ENCODE assay signal across 4 worm cellular contexts in genomic region chrX:16024558-16024957, ce11.
TF ChIP-seq lines count a peak whose summit lies in the region.

No protein-coding gene starts in this region.

TF ChIP-seq in whole organism, L1 larva, 84 proteins besides CTCF, POLR2A, EP300 and RAD21 (continued from another document):
- TF ChIP-seq lin-35 (GFP tag; optimal IDR thresholded peaks at IDR 0.05; lab: Kevin White, UChicago) = peak; percentile 32 to 37
- TF ChIP-seq egl-13 (tag; optimal IDR thresholded peaks at IDR 0.05; lab: Kevin White, UChicago) = peak; percentile 81
- TF ChIP-seq unc-30 (tag; optimal IDR thresholded peaks at IDR 0.05; lab: Kevin White, UChicago) = no peak
- TF ChIP-seq nhr-77 (tag; optimal IDR thresholded peaks at IDR 0.05; lab: Kevin White, UChicago) = peak; percentile 65
- peak; percentile 72 for TF ChIP-seq rnt-1 (tag; optimal IDR thresholded peaks at IDR 0.05; lab: Kevin White, UChicago)

TF ChIP-seq in whole organism, L2 larva, 48 proteins besides CTCF, POLR2A, EP300 and RAD21 (continued from another document):
- TF ChIP-seq F13H6.1 (tag; optimal IDR thresholded peaks at IDR 0.05; lab: Kevin White, UChicago) (peak; percentile 91), dmd-4 (tag; optimal IDR thresholded peaks at IDR 0.05; lab: Kevin White, UChicago) (no peak), lin-39 (tag; optimal IDR thresholded peaks at IDR 0.05; lab: Kevin White, UChicago) (no peak), Y55F3AM.14 (GFP tag; optimal IDR thresholded peaks at IDR 0.05; lab: Kevin White, UChicago) (peak; percentile 52), egl-27 (tag; optimal IDR thresholded peaks at IDR 0.05; lab: Kevin White, UChicago) (peak; percentile 82), elt-1 (tag; optimal IDR thresholded peaks at IDR 0.05; lab: Kevin White, UChicago) (no peak), R02D3.7 (tag; optimal IDR thresholded peaks at IDR 0.05; lab: Kevin White, UChicago) (no peak), sem-4 (tag; optimal IDR thresholded peaks at IDR 0.05; lab: Kevin White, UChicago) (peak; percentile 79), blmp-1 (tag; optimal IDR thresholded peaks at IDR 0.05; lab: Kevin White, UChicago; ENCODE audit: insufficient read depth) (peak; percentile 23)

TF ChIP-seq in whole organism, L3 larva, 47 proteins besides CTCF, POLR2A, EP300 and RAD21 (continued from another document):
- TF ChIP-seq nfya-1 (tag; optimal IDR thresholded peaks at IDR 0.05; lab: Kevin White, UChicago; ENCODE audit: insufficient read depth) (peak; percentile 83), tbx-2 (tag; optimal IDR thresholded peaks at IDR 0.05; lab: Kevin White, UChicago) (peak; percentile 64), snpc-4 (tag; optimal IDR thresholded peaks at IDR 0.05; lab: Kevin White, UChicago) (peak; percentile 87), ceh-82 (tag; optimal IDR thresholded peaks at IDR 0.05; lab: Kevin White, UChicago) (peak; percentile 20), egl-5 (tag; optimal IDR thresholded peaks at IDR 0.05; lab: Kevin White, UChicago) (peak; percentile 21), nhr-28 (tag; optimal IDR thresholded peaks at IDR 0.05; lab: Kevin White, UChicago) (no peak)

TF ChIP-seq in whole organism, L4 larva, 104 proteins besides CTCF, POLR2A, EP300 and RAD21 (continued from another document):
- no peak for TF ChIP-seq Y48G9A.11 (GFP tag; IDR thresholded peaks at IDR 0.05; lab: Robert Waterston, UW)
- TF ChIP-seq lir-3 (tag; optimal IDR thresholded peaks at IDR 0.05; lab: Kevin White, UChicago) = peak; percentile 14
- TF ChIP-seq lin-39 (tag; optimal IDR thresholded peaks at IDR 0.05; lab: Kevin White, UChicago) = no peak
- TF ChIP-seq zip-11 (GFP tag; IDR thresholded peaks at IDR 0.05; lab: Robert Waterston, UW) = no peak
- TF ChIP-seq ceh-32 (tag; optimal IDR thresholded peaks at IDR 0.05; lab: Kevin White, UChicago; ENCODE audit: poor library complexity) = no peak
- peak; percentile 85 to 94 for TF ChIP-seq mdl-1 (tag; optimal IDR thresholded peaks at IDR 0.05; lab: Kevin White, UChicago)
- no peak for TF ChIP-seq dmd-9 (GFP tag; IDR thresholded peaks at IDR 0.05; lab: Robert Waterston, UW)
- peak; percentile 91 for TF ChIP-seq nhr-11 (tag; optimal IDR thresholded peaks at IDR 0.05; lab: Kevin White, UChicago)
- TF ChIP-seq unc-130 (GFP tag; optimal IDR thresholded peaks at IDR 0.05; lab: Kevin White, UChicago) = no peak
- peak; percentile 91 for TF ChIP-seq nhr-48 (tag; optimal IDR thresholded peaks at IDR 0.05; lab: Kevin White, UChicago)
- no peak for TF ChIP-seq snpc-1.2 (GFP tag; IDR thresholded peaks at IDR 0.05; lab: Robert Waterston, UW)
- TF ChIP-seq nhr-41 (GFP tag; IDR thresholded peaks at IDR 0.05; lab: Robert Waterston, UW) = no peak
- TF ChIP-seq hlh-30 (tag; optimal IDR thresholded peaks at IDR 0.05; lab: Kevin White, UChicago; ENCODE audit: insufficient read depth) = peak; percentile 81
- TF ChIP-seq daf-16 (GFP tag; optimal IDR thresholded peaks at IDR 0.05; lab: Kevin White, UChicago) = peak; percentile 57 to 64
- TF ChIP-seq daf-16 (tag; optimal IDR thresholded peaks at IDR 0.05; lab: Kevin White, UChicago) = peak; percentile 76
- peak; percentile 90 for TF ChIP-seq set-16 (GFP tag; IDR thresholded peaks at IDR 0.05; lab: Robert Waterston, UW)
- peak; percentile 56 for TF ChIP-seq T20F7.1 (GFP tag; optimal IDR thresholded peaks at IDR 0.05; lab: Kevin White, UChicago)
- peak; percentile 73 for TF ChIP-seq php-3 (GFP tag; IDR thresholded peaks at IDR 0.05; lab: Robert Waterston, UW)
- TF ChIP-seq fos-1 (tag; optimal IDR thresholded peaks at IDR 0.05; lab: Kevin White, UChicago) = no peak
- peak; percentile 75; the same call in 1 of the 2 replicates for TF ChIP-seq ceh-20 (GFP tag; IDR thresholded peaks at IDR 0.05; lab: Robert Waterston, UW)
- TF ChIP-seq ztf-7 (tag; optimal IDR thresholded peaks at IDR 0.05; lab: Kevin White, UChicago) = no peak
- peak; percentile 60; the same call in 1 of the 2 replicates for TF ChIP-seq T26A8.4 (GFP tag; IDR thresholded peaks at IDR 0.05; lab: Robert Waterston, UW)
- TF ChIP-seq fkh-10 (GFP tag; optimal IDR thresholded peaks at IDR 0.05; lab: Kevin White, UChicago) = peak; percentile 61
- no peak for TF ChIP-seq zag-1 (tag; optimal IDR thresholded peaks at IDR 0.05; lab: Kevin White, UChicago)
- 0 out of 2 replicates have a peak, but pooled peaks have one; percentile 44 for TF ChIP-seq madf-9 (GFP tag; conservative IDR thresholded peaks at IDR 0.05; lab: Robert Waterston, UW)
- TF ChIP-seq gei-8 (GFP tag; optimal IDR thresholded peaks at IDR 0.05; lab: Kevin White, UChicago) = peak; percentile 69
- peak; percentile 92 for TF ChIP-seq ctbp-1 (GFP tag; IDR thresholded peaks at IDR 0.05; lab: Robert Waterston, UW)
- peak; percentile 61 for TF ChIP-seq pha-4 (GFP tag; IDR thresholded peaks at IDR 0.05; lab: Robert Waterston, UW)
- no peak for TF ChIP-seq pha-4 (tag; optimal IDR thresholded peaks at IDR 0.05; lab: Kevin White, UChicago)
- no peak for TF ChIP-seq nhr-76 (tag; optimal IDR thresholded peaks at IDR 0.05; lab: Kevin White, UChicago)
- peak; percentile 76 for TF ChIP-seq nhr-10 (tag; optimal IDR thresholded peaks at IDR 0.05; lab: Kevin White, UChicago)
